Fruit fly (Drosophila melanogaster) whole organism, embryonic: Measurements from ENCODE around the gene Qsox2.

ENCODE experiments used
- Adf1 ChIP-seq: fragments of 200-800 bp; sonication (Bioruptor generic); IDR thresholded peaks from 2 replicates; pipeline ENCODE4 v1.3.6; 2022; ENCODE audit warnings: missing biosample characterization, missing genetic modification characterization
- Bteb2 ChIP-seq: fragments of 200-800 bp; sonication (Bioruptor generic); optimal IDR thresholded peaks from 2 replicates; lab custom pipeline; 2016; ENCODE audit warnings: missing biosample characterization, missing genetic modification characterization
- CG10366 ChIP-seq: fragments of 200-800 bp; sonication (Bioruptor generic); IDR thresholded peaks from 2 replicates; pipeline ENCODE4 v1.3.6; 2022; ENCODE audit warnings: missing biosample characterization, missing genetic modification characterization
- CG10462 ChIP-seq: fragments of 200-800 bp; sonication (Bioruptor generic); optimal IDR thresholded peaks from 2 replicates; lab custom pipeline; 2016; ENCODE audit warnings: missing biosample characterization, missing genetic modification characterization
- CG12155 ChIP-seq: fragments of 200-800 bp; sonication (Bioruptor generic); optimal IDR thresholded peaks from 3 replicates; lab custom pipeline; 2016; ENCODE audit warnings: missing biosample characterization, missing genetic modification characterization
- CG17568 ChIP-seq: fragments of 200-800 bp; sonication (Bioruptor generic); optimal IDR thresholded peaks from 2 replicates; lab custom pipeline; 2018; ENCODE audit warnings: missing biosample characterization, mild to moderate bottlenecking, missing genetic modification characterization, moderate library complexity
- CG2116 ChIP-seq: fragments of 200-800 bp; sonication (Bioruptor generic); optimal IDR thresholded peaks from 3 replicates; lab custom pipeline; 2018; ENCODE audit warnings: missing biosample characterization, mild to moderate bottlenecking, missing genetic modification characterization
- CG31388 ChIP-seq: fragments of 200-800 bp; sonication (Bioruptor generic); optimal IDR thresholded peaks from 2 replicates; lab custom pipeline; 2016; ENCODE audit warnings: missing biosample characterization, missing genetic modification characterization
- CG3163 ChIP-seq: fragments of 200-800 bp; sonication (Bioruptor generic); optimal IDR thresholded peaks from 3 replicates; lab custom pipeline; 2016; ENCODE audit warnings: missing biosample characterization, missing genetic modification characterization
- CG4282 ChIP-seq: fragments of 200-800 bp; sonication (Bioruptor generic); optimal IDR thresholded peaks from 2 replicates; lab custom pipeline; 2016; ENCODE audit warnings: missing biosample characterization, missing genetic modification characterization
- CG4617 ChIP-seq: fragments of 200-800 bp; sonication (Bioruptor generic); optimal IDR thresholded peaks from 3 replicates; lab custom pipeline; 2016; ENCODE audit warnings: missing biosample characterization, missing genetic modification characterization, borderline replicate concordance
- CG4820 ChIP-seq: fragments of 200-800 bp; sonication (Bioruptor generic); optimal IDR thresholded peaks from 3 replicates; lab custom pipeline; 2016; ENCODE audit warnings: missing biosample characterization, missing genetic modification characterization
- CG6683 ChIP-seq: fragments of 200-800 bp; sonication (Bioruptor generic); optimal IDR thresholded peaks from 2 replicates; lab custom pipeline; 2017; ENCODE audit warnings: missing biosample characterization, mild to moderate bottlenecking, missing genetic modification characterization, missing genetic modification reagents
- CG9437 ChIP-seq: fragments of 200-800 bp; sonication (Bioruptor generic); optimal IDR thresholded peaks from 2 replicates; lab custom pipeline; 2018; ENCODE audit warnings: missing biosample characterization, mild to moderate bottlenecking, missing genetic modification characterization
- CG9727 ChIP-seq: fragments of 200-800 bp; sonication (Bioruptor generic); optimal IDR thresholded peaks from 3 replicates; lab custom pipeline; 2017; ENCODE audit warnings: missing biosample characterization, mild to moderate bottlenecking, missing genetic modification characterization
- CG9932 ChIP-seq: fragments of 200-800 bp; sonication (Bioruptor generic); IDR thresholded peaks from 2 replicates; pipeline ENCODE4 v1.3.6; 2022; ENCODE audit warnings: missing biosample characterization, missing genetic modification characterization
- Camta ChIP-seq: fragments of 200-800 bp; sonication (Bioruptor generic); optimal IDR thresholded peaks from 2 replicates; lab custom pipeline; 2016; ENCODE audit warnings: missing biosample characterization, missing genetic modification characterization
- Chrac-16 ChIP-seq: fragments of 200-800 bp; sonication (Bioruptor generic); optimal IDR thresholded peaks from 3 replicates; lab custom pipeline; 2016; ENCODE audit warnings: missing biosample characterization, missing genetic modification characterization
- D ChIP-seq, 2 experiments: fragments of 200-800 bp in 1 of 2; fragments of >200 bp in 1 of 2; sonication (Bioruptor generic) in 1 of 2; optimal IDR thresholded peaks; 2 replicates in 1 of 2; 3 replicates in 1 of 2; lab custom pipeline; 2017; ENCODE audit warnings: mild to moderate bottlenecking in 1 of 2, missing biosample characterization in 1 of 2, missing genetic modification characterization in 1 of 2, missing genetic modification reagents in 1 of 2
- D19B ChIP-seq: fragments of 200-800 bp; sonication (Bioruptor generic); optimal IDR thresholded peaks from 2 replicates; lab custom pipeline; 2017; ENCODE audit warnings: missing biosample characterization, mild to moderate bottlenecking, missing genetic modification characterization
- Dll ChIP-seq: fragments of 200-800 bp; sonication (Bioruptor generic); IDR thresholded peaks from 4 replicates; pipeline ENCODE4 v1.3.6; 2022; ENCODE audit warnings: missing biosample characterization, missing genetic modification characterization; ENCODE audit not compliant: partially characterized antibody
- Dp ChIP-seq: fragments of 200-800 bp; sonication (Bioruptor generic); optimal IDR thresholded peaks from 2 replicates; lab custom pipeline; 2018; ENCODE audit warnings: missing biosample characterization, mild to moderate bottlenecking, missing genetic modification characterization, moderate library complexity
- Dref ChIP-seq: fragments of 200-800 bp; sonication (Bioruptor generic); IDR thresholded peaks from 2 replicates; pipeline ENCODE4 v1.3.6; 2022; ENCODE audit warnings: missing biosample characterization, missing genetic modification characterization
- E2f2 ChIP-seq: fragments of 200-800 bp; sonication (Bioruptor generic); IDR thresholded peaks from 2 replicates; pipeline ENCODE4 v1.3.6; 2022; ENCODE audit warnings: missing biosample characterization, missing genetic modification characterization
- ERR ChIP-seq: fragments of 200-800 bp; sonication (Bioruptor generic); optimal IDR thresholded peaks from 2 replicates; lab custom pipeline; 2016; ENCODE audit warnings: missing biosample characterization, missing genetic modification characterization
- HLH3B ChIP-seq: fragments of 200-800 bp; sonication (Bioruptor generic); IDR thresholded peaks from 2 replicates; pipeline ENCODE4 v1.3.6; 2022; ENCODE audit warnings: missing biosample characterization, missing genetic modification characterization
- HLH4C ChIP-seq: fragments of 200-800 bp; sonication (Bioruptor generic); IDR thresholded peaks from 3 replicates; pipeline ENCODE4 v1.3.6; 2022; ENCODE audit warnings: missing biosample characterization, missing genetic modification characterization; ENCODE audit not compliant: partially characterized antibody
- Jarid2 ChIP-seq: fragments of 200-800 bp; sonication (Bioruptor generic); optimal IDR thresholded peaks from 3 replicates; lab custom pipeline; 2017; ENCODE audit warnings: mild to moderate bottlenecking, missing biosample characterization, missing genetic modification reagents, missing genetic modification characterization
- Lhr ChIP-seq: fragments of 200-800 bp; sonication (Bioruptor generic); optimal IDR thresholded peaks from 3 replicates; lab custom pipeline; 2017; ENCODE audit warnings: mild to moderate bottlenecking, missing biosample characterization, missing genetic modification reagents, missing genetic modification characterization
- Lpt ChIP-seq: fragments of >200 bp; optimal IDR thresholded peaks from 2 replicates; lab custom pipeline; 2018; ENCODE audit warnings: missing biosample characterization, missing genetic modification characterization
- MBD-R2 ChIP-seq: fragments of 200-800 bp; sonication (Bioruptor generic); IDR thresholded peaks from 2 replicates; pipeline ENCODE4 v1.3.6; 2022; ENCODE audit warnings: missing biosample characterization, missing genetic modification characterization
- Med ChIP-seq: fragments of 200-800 bp; sonication (Bioruptor generic); peaks from one replicate; lab custom pipeline; 2016; ENCODE audit warnings: missing biosample characterization, missing genetic modification characterization, mild to moderate bottlenecking, inconsistent platforms, moderate library complexity
- NFAT ChIP-seq: fragments of 200-800 bp; sonication (Bioruptor generic); IDR thresholded peaks from 2 replicates; pipeline ENCODE4 v1.3.6; 2022; ENCODE audit warnings: missing biosample characterization, missing genetic modification characterization
- Vsx1 ChIP-seq: fragments of 200-800 bp; sonication (Bioruptor generic); optimal IDR thresholded peaks from 2 replicates; lab custom pipeline; 2017; ENCODE audit warnings: missing biosample characterization, mild to moderate bottlenecking, missing genetic modification characterization, missing genetic modification reagents
- bbx ChIP-seq: fragments of 200-800 bp; sonication (Bioruptor generic); IDR thresholded peaks from 2 replicates; pipeline ENCODE4 v1.3.6; 2022; ENCODE audit warnings: missing biosample characterization, missing genetic modification characterization; ENCODE audit not compliant: partially characterized antibody
- bcd ChIP-seq: fragments of 200-800 bp; sonication (Bioruptor generic); optimal IDR thresholded peaks from 2 replicates; lab custom pipeline; 2017; ENCODE audit warnings: missing biosample characterization, mild to moderate bottlenecking, missing genetic modification characterization
- cato ChIP-seq: fragments of 200-800 bp; sonication (Bioruptor generic); optimal IDR thresholded peaks from 2 replicates; lab custom pipeline; 2016; ENCODE audit warnings: missing biosample characterization, missing genetic modification characterization, borderline replicate concordance
- caup ChIP-seq: fragments of 200-800 bp; sonication (Bioruptor generic); optimal IDR thresholded peaks from 3 replicates; lab custom pipeline; 2017; ENCODE audit warnings: missing biosample characterization, mild to moderate bottlenecking, missing genetic modification characterization, moderate library complexity; ENCODE audit not compliant: severe bottlenecking
- corto ChIP-seq: fragments of 200-800 bp; sonication (Bioruptor generic); optimal IDR thresholded peaks from 2 replicates; lab custom pipeline; 2016; ENCODE audit warnings: missing biosample characterization, mild to moderate bottlenecking, missing genetic modification characterization, moderate library complexity
- exex ChIP-seq: fragments of 200-800 bp; sonication (Bioruptor generic); optimal IDR thresholded peaks from 4 replicates; lab custom pipeline; 2018; ENCODE audit warnings: missing biosample characterization, mild to moderate bottlenecking, missing genetic modification characterization, moderate library complexity
- hbn ChIP-seq: fragments of 200-800 bp; sonication (Bioruptor generic); IDR thresholded peaks from 2 replicates; pipeline ENCODE4 v1.3.6; 2022; ENCODE audit warnings: missing biosample characterization, missing genetic modification characterization; ENCODE audit not compliant: partially characterized antibody
- ken ChIP-seq: fragments of 200-800 bp; sonication (Bioruptor generic); IDR thresholded peaks from 3 replicates; pipeline ENCODE4 v1.3.6; 2022; ENCODE audit warnings: missing biosample characterization, missing genetic modification characterization
- pfk ChIP-seq: fragments of 200-800 bp; sonication (Bioruptor generic); optimal IDR thresholded peaks from 2 replicates; lab custom pipeline; 2018; ENCODE audit warnings: missing biosample characterization, mild to moderate bottlenecking, missing genetic modification characterization, moderate library complexity
- sima ChIP-seq: fragments of 200-800 bp; sonication (Bioruptor generic); optimal IDR thresholded peaks from 2 replicates; lab custom pipeline; 2016; ENCODE audit warnings: missing biosample characterization, missing genetic modification characterization
- slp2 ChIP-seq: fragments of 200-800 bp; sonication (Bioruptor generic); optimal IDR thresholded peaks from 2 replicates; lab custom pipeline; 2016; ENCODE audit warnings: missing biosample characterization, missing genetic modification characterization
- so ChIP-seq: fragments of 200-800 bp; sonication (Bioruptor generic); IDR thresholded peaks from 3 replicates; pipeline ENCODE4 v1.3.6; 2022; ENCODE audit warnings: missing biosample characterization, missing genetic modification characterization
- tx ChIP-seq: fragments of 200-800 bp; sonication (Bioruptor generic); optimal IDR thresholded peaks from 2 replicates; lab custom pipeline; 2016; ENCODE audit warnings: missing biosample characterization, missing genetic modification characterization

Qsox2 gene

DNA sequence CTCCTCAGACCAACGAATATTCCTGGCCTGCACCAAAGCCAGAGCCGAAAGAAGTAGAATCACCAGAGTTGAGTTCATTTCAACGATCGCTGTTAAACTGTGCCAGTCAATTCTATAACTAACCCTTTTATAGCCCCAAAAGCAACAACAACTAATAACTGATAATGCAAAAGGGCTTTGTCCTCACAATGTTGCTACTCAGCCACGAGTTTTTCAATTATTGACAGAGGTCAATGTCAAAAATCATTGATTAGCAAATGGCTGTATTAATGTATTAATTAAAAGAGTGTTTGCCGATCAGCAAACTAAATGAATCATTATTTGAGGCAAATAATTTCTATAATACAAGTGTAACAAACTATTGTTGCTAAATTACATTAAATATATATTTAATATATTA, 29.2 kb upstream of the Qsox2 start, which contains the start of gene fit:
fit (minus strand) TSS at position 101 of the 400 bp plus-strand sequence.
- TF ChIP-seq Lhr (GFP tag; lab: Kevin White, UChicago) (no peak), bcd (GFP tag; lab: Kevin White, UChicago) (no peak), Adf1 (GFP tag; lab: Robert Waterston, UW) (no peak), so (GFP tag; lab: Robert Waterston, UW) (no peak), corto (GFP tag; lab: Kevin White, UChicago) (no peak), CG9932 (GFP tag; lab: Robert Waterston, UW) (no peak), ERR (GFP tag; lab: Kevin White, UChicago) (no peak), Chrac-16 (GFP tag; lab: Kevin White, UChicago) (no peak), CG4617 (GFP tag; lab: Kevin White, UChicago) (no peak), D (optimal IDR thresholded peaks at IDR 0.05; lab: Kevin White, UChicago) (no peak), D (GFP tag; optimal IDR thresholded peaks at IDR 0.05; lab: Kevin White, UChicago) (no peak), hbn (GFP tag; lab: Robert Waterston, UW) (no peak), CG6683 (GFP tag; lab: Kevin White, UChicago) (no peak), pfk (no peak), Dref (no peak), CG17568 (GFP tag; lab: Kevin White, UChicago) (no peak)

DNA sequence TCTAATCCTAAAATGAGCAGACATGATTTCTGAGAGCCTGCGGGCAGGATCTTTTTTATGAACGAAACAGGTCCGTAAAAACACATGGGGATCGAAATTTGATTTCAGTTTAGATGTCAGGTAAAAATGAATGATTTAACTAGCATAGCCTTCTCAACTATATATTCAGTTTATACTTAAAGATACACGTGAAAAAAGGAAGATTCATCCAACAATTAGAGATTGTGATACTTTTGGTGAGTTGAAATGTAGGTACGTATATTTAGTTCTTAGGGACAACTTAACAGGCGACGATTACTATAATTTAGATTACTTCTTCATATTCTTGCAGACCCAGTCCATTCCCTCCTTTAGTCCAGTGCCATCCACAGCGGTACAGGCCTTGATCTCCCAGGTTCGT, 28.1 kb upstream of the Qsox2 start, which contains the start of gene CG17819:
CG17819 (minus strand) TSS at position 101 of the 400 bp plus-strand sequence.
- TF ChIP-seq CG3163 (GFP tag; lab: Kevin White, UChicago) (no peak), sima (GFP tag; lab: Kevin White, UChicago) (no peak), CG4820 (GFP tag; lab: Kevin White, UChicago) (no peak), CG4282 (GFP tag; lab: Kevin White, UChicago) (no peak), cato (no peak), slp2 (GFP tag; lab: Kevin White, UChicago) (no peak), CG31388 (GFP tag; lab: Kevin White, UChicago) (no peak), ken (GFP tag; lab: Robert Waterston, UW) (no peak), Camta (GFP tag; lab: Kevin White, UChicago) (no peak), HLH3B (GFP tag; lab: Robert Waterston, UW) (no peak), D19B (GFP tag; lab: Kevin White, UChicago) (no peak), Med (GFP tag; lab: Kevin White, UChicago) (no peak), CG2116 (no peak), Lpt (GFP tag; lab: Kevin White, UChicago) (no peak), caup (GFP tag; lab: Kevin White, UChicago) (no peak), Bteb2 (GFP tag; lab: Kevin White, UChicago) (no peak), CG10366 (GFP tag; lab: Robert Waterston, UW) (no peak)

DNA sequence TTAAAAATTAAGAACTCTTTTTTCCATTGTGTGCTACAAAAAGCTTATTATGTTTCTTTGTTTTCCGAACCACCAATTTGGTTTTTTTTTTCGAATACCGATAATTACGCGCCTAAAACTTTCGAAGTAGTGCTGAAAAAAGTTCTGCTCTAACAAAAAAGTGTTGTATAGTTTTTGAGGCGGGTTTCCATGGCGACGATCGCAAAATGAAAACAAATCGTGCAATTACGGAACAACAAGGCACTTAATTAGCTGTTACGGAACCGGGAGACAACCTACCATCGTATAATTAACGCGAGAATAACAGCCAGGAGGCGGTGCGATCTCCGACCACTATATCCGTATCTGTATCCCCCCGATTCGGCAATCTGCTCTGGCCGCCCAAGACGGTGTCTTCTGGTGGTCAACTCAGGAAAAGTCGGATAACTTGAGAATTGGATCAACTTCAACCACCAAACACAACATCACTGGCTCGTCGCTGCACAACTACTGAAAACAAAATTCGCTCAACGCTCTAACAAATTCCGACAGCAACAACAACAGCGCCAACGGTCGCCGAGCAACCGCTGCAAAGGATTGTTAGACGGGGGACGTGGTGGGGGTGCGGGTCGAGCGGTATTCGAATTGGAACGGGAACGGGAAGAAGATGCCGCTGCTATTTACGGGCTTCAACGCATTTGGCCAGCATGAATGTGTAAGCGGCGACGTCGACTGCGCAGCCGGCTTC, 26.5 kb upstream of the Qsox2 start, which contains the start of the genes CG6678 and dnd:
CG6678 (plus strand) TSS at position 169 of the 727 bp plus-strand sequence.
dnd (minus strand) TSS at position 495 of the 727 bp plus-strand sequence.
- peak; percentile 90 for TF ChIP-seq E2f2 (GFP tag; lab: Robert Waterston, UW)
- TF ChIP-seq tx (GFP tag; lab: Kevin White, UChicago) = no peak
- peak; percentile 59; the same call in 1 of the 2 replicates for TF ChIP-seq NFAT (GFP tag; lab: Robert Waterston, UW)
- TF ChIP-seq Jarid2 (GFP tag; lab: Kevin White, UChicago) = no peak
- no peak for TF ChIP-seq CG12155 (GFP tag; lab: Kevin White, UChicago)
- peak; percentile 37; the same call in 1 of the 4 replicates for TF ChIP-seq Dll
- TF ChIP-seq CG9437 (GFP tag; lab: Kevin White, UChicago) = peak; percentile 10
- TF ChIP-seq exex = peak; percentile 56
- TF ChIP-seq MBD-R2 (GFP tag; lab: Robert Waterston, UW) = peak; percentile 35
- 0 out of 2 replicates have a peak, but pooled peaks have one; percentile 21 for TF ChIP-seq bbx (GFP tag; lab: Robert Waterston, UW)
- no peak for TF ChIP-seq CG9727
- no peak for TF ChIP-seq HLH4C
- no peak for TF ChIP-seq CG10462 (GFP tag; lab: Kevin White, UChicago)
- no peak for TF ChIP-seq D19B (GFP tag; lab: Kevin White, UChicago)
- peak; percentile 91 for TF ChIP-seq Vsx1
- TF ChIP-seq Dp (GFP tag; lab: Kevin White, UChicago) = peak; percentile 81
